Worm (Caenorhabditis elegans) whole organism, L2 larva: ENCODE data around the gene T21C9.9.

ENCODE experiments used
- R02D3.7 ChIP-seq: fragments of 150-350 bp; optimal IDR thresholded peaks from 2 replicates; lab custom pipeline; 2014; ENCODE audit warnings: missing biosample characterization, missing genetic modification characterization
- Y55F3AM.14 ChIP-seq: fragments of 200-800 bp; sonication (Bioruptor generic); optimal IDR thresholded peaks from 2 replicates; lab custom pipeline; 2018; ENCODE audit warnings: mild to moderate bottlenecking, missing genetic modification characterization, missing compliant biosample characterization
- ZK546.5 ChIP-seq: sonication (generic microtip); optimal IDR thresholded peaks from 2 replicates; lab custom pipeline; 2017; ENCODE audit warnings: missing biosample characterization, missing genetic modification characterization
- alr-1 ChIP-seq: fragments of 150-350 bp; optimal IDR thresholded peaks from 2 replicates; lab custom pipeline; 2014; ENCODE audit warnings: missing biosample characterization, missing genetic modification characterization
- aly-2 ChIP-seq: fragments of 150-350 bp; optimal IDR thresholded peaks from 2 replicates; lab custom pipeline; 2014; ENCODE audit warnings: missing biosample characterization, missing genetic modification characterization
- blmp-1 ChIP-seq: sonication (generic microtip); optimal IDR thresholded peaks from 2 replicates; lab custom pipeline; 2017; ENCODE audit warnings: missing genetic modification characterization, mild to moderate bottlenecking, missing compliant biosample characterization, antibody characterized with exemption, moderate library complexity; ENCODE audit not compliant: insufficient read depth
- ceh-16 ChIP-seq: fragments of 150-350 bp; optimal IDR thresholded peaks from 2 replicates; lab custom pipeline; 2014; ENCODE audit warnings: missing biosample characterization, missing genetic modification characterization
- dmd-4 ChIP-seq: sonication (generic microtip); optimal IDR thresholded peaks from 2 replicates; lab custom pipeline; 2017; ENCODE audit warnings: missing biosample characterization, missing genetic modification characterization
- elt-1 ChIP-seq: fragments of 150-350 bp; optimal IDR thresholded peaks from 2 replicates; lab custom pipeline; 2014; ENCODE audit warnings: missing biosample characterization, missing genetic modification characterization
- elt-3 ChIP-seq: sonication (generic microtip); optimal IDR thresholded peaks from 2 replicates; lab custom pipeline; 2017; ENCODE audit warnings: missing biosample characterization, missing genetic modification characterization
- fos-1 ChIP-seq: fragments of 150-350 bp; optimal IDR thresholded peaks from 2 replicates; lab custom pipeline; 2014; ENCODE audit warnings: missing biosample characterization, missing genetic modification characterization
- lsy-2 ChIP-seq, 2 experiments: fragments of 150-350 bp in 1 of 2; sonication (generic microtip) in 1 of 2; optimal IDR thresholded peaks; 2 replicates each; lab custom pipeline; 2014 to 2017; ENCODE audit warnings: missing biosample characterization in 2 of 2, missing genetic modification characterization in 2 of 2
- mdl-1 ChIP-seq, 2 experiments: fragments of 150-350 bp in 1 of 2; sonication (generic microtip) in 1 of 2; optimal IDR thresholded peaks; 2 replicates each; lab custom pipeline; 2017; ENCODE audit warnings: missing biosample characterization in 2 of 2, missing genetic modification characterization in 2 of 2
- nhr-10 ChIP-seq: sonication (generic microtip); optimal IDR thresholded peaks from 2 replicates; lab custom pipeline; 2017; ENCODE audit warnings: missing biosample characterization, missing genetic modification characterization
- nhr-11 ChIP-seq: fragments of 150-350 bp; optimal IDR thresholded peaks from 2 replicates; lab custom pipeline; 2014; ENCODE audit warnings: missing biosample characterization, missing genetic modification characterization
- nhr-129 ChIP-seq: fragments of 150-350 bp; optimal IDR thresholded peaks from 2 replicates; lab custom pipeline; 2014; ENCODE audit warnings: missing biosample characterization, missing genetic modification characterization
- nhr-21 ChIP-seq: fragments of 150-350 bp; optimal IDR thresholded peaks from 2 replicates; lab custom pipeline; 2014; ENCODE audit warnings: missing biosample characterization, missing genetic modification characterization
- nhr-237 ChIP-seq: fragments of 150-350 bp; optimal IDR thresholded peaks from 2 replicates; lab custom pipeline; 2014; ENCODE audit warnings: missing biosample characterization, missing genetic modification characterization
- nhr-25 ChIP-seq: fragments of 150-350 bp; sonication (generic microtip); optimal IDR thresholded peaks from 3 replicates; lab custom pipeline; 2014; ENCODE audit warnings: missing biosample characterization, missing genetic modification characterization
- nhr-77 ChIP-seq: fragments of 150-350 bp; optimal IDR thresholded peaks from 2 replicates; lab custom pipeline; 2014; ENCODE audit warnings: missing biosample characterization, missing genetic modification characterization
- peb-1 ChIP-seq: fragments of 150-350 bp; optimal IDR thresholded peaks from 2 replicates; lab custom pipeline; 2014; ENCODE audit warnings: missing biosample characterization, missing genetic modification characterization
- sem-4 ChIP-seq: fragments of 150-350 bp; optimal IDR thresholded peaks from 2 replicates; lab custom pipeline; 2014; ENCODE audit warnings: missing biosample characterization, missing genetic modification reagents, missing genetic modification characterization
- sma-3 ChIP-seq: sonication (generic microtip); optimal IDR thresholded peaks from 2 replicates; lab custom pipeline; 2016; ENCODE audit warnings: missing genetic modification reagents, missing genetic modification characterization, missing compliant biosample characterization
- sma-9 ChIP-seq, 2 experiments: fragments of 150-350 bp in 1 of 2; sonication (generic microtip) in 1 of 2; optimal IDR thresholded peaks; 2 replicates each; lab custom pipeline; 2014 to 2016; ENCODE audit warnings: missing genetic modification characterization in 2 of 2, mild to moderate bottlenecking in 1 of 2, missing biosample characterization in 1 of 2, missing compliant biosample characterization in 1 of 2, missing genetic modification reagents in 1 of 2, moderate library complexity in 1 of 2
- snpc-4 ChIP-seq: fragments of 150-350 bp; optimal IDR thresholded peaks from 2 replicates; lab custom pipeline; 2014; ENCODE audit warnings: missing biosample characterization, missing genetic modification characterization
- unc-55 ChIP-seq: fragments of 150-350 bp; sonication (generic microtip); optimal IDR thresholded peaks from 3 replicates; lab custom pipeline; 2014; ENCODE audit warnings: missing biosample characterization, missing genetic modification reagents, missing genetic modification characterization
- unc-62 ChIP-seq: fragments of 150-350 bp; optimal IDR thresholded peaks from 2 replicates; lab custom pipeline; 2014; ENCODE audit warnings: missing biosample characterization, missing genetic modification reagents, missing genetic modification characterization
- zag-1 ChIP-seq: fragments of 150-350 bp; optimal IDR thresholded peaks from 2 replicates; lab custom pipeline; 2014; ENCODE audit warnings: missing biosample characterization, missing genetic modification characterization
- ztf-1 ChIP-seq: fragments of 200-800 bp; sonication (Bioruptor generic); conservative IDR thresholded peaks from 2 replicates; pipeline ENCODE4 v1.3.6; 2022; ENCODE audit warnings: missing genetic modification characterization, missing compliant biosample characterization

T21C9.9 gene

DNA sequence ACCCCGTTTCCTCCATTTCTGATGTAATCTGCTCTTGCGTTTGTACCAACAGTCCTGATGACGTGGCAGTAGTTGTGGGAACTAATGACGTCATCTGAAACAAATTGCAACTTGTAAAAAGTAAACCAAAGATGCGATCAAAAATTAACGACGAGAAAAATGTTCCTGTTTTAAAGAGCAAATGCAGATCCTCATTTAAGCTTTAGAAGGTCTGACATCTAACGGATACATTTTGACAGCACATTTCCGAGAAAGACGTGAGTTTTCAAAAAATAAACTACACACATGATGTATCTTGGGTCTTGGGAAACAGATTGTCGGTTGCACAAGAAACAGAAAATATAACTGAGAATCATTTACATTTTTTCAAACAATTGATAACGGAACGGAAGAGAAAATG, 23.1 kb upstream of the T21C9.9 start, which contains the start of gene H09F14.1:
Gene H09F14.1, minus strand, starts transcription at position 101 of the 400 bp plus-strand sequence.
- TF ChIP-seq nhr-25 (no peak), mdl-1 (tag; optimal IDR thresholded peaks at IDR 0.05; lab: Kevin White, UChicago) (no peak), peb-1 (no peak)
- TF ChIP-seq, all 48 proteins: peak for 0

DNA sequence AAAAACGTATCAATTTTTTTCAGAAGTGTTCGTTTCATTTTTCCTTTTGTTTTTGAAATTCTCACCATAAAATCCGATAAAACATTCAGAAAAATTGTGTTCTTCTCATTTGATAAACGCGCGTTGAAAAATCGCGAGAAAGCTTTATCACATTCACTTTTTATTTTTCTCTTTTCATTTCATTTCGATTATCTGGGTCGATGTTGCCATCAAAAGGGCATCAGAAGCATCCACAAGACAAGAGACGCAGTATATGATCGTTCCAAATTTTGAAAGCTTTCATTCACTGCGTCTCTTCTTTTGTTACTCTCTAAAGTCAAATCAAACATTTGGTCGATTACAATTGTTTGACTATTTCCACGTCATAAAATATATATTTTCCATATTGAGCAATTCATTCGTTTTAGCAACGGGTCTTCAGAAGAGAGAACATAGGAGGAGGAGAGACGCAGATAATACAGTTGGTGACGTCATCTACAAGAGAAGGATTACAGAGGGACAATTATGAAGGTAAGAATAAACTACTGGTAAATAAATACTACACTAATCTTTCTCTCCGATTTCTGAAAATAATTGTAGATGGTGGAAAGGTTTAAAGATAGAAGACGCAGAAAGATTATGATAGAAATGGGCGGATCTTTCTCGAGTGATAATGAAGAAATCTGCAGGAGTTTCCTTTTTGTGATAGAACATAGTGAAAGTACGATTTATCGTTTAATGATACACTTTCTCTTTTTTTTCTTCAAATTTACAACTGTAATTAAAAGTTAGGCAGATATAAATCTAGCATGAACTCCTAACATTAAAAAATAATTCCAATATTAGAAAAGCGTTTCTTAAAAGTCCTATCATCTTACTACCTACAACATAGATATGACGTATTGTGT, 9.9 kb upstream of the T21C9.9 start, which contains the start of gene H27A22.1:
Gene H27A22.1, plus strand, starts transcription at position 505 of the 887 bp plus-strand sequence.
- TF ChIP-seq fos-1 (tag; lab: Kevin White, UChicago) (no peak), elt-3 (tag; lab: Kevin White, UChicago) (no peak), blmp-1 (tag; lab: Kevin White, UChicago) (peak; percentile 95), R02D3.7 (no peak), nhr-25 (peak; percentile 9)

DNA sequence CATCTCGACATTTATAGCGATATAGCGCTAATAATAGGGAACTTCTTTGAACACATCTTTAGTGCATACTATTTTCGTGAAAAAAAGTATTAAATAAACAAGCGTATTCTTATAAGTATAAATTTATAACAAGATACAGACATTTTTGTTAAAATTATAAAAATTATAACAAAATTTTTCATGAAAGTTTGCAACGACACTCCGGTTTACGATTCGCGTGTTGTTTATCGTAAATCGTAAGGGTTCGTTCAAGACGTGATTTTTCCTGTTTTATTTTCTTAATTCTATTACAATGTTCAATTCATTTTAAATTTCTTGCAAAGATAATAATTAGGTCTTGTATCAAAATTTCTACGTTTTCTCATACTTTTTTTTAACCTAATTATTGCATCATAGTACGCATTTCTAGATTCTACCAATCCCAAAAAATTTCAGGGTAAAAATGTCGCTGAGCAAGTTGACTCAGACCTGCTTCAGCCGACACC, 6.3 kb upstream of the T21C9.9 start, which contains the start of gene scpl-4:
Gene scpl-4, plus strand, starts transcription at position 435 of the 485 bp plus-strand sequence.
- TF ChIP-seq alr-1 (tag; lab: Kevin White, UChicago) (no peak), unc-55 (peak; percentile 36)

DNA sequence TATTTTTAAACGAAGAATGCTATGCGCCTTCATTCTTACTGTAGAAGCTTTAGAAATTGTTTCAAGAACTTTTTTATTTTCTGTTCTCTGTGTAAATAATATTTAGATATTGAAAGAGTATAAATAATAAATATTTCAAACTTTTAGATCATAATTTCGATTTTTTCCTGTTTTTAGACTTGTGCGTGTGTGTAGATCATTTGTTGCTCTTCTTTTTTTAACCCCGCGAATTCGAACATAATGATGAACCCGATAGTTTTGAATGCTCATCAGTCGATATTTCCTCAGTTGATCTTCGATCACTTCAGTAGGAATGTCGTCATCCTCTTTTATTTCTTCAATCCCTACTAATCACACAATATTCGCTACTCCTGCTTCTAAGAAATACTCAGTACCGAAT, 4.9 kb upstream of the T21C9.9 start, which contains the start of gene T21C9.13:
Gene T21C9.13, plus strand, starts transcription at position 33 of the 400 bp plus-strand sequence.
- TF ChIP-seq nhr-129 = no peak
- TF ChIP-seq zag-1 = no peak
- no peak for TF ChIP-seq lsy-2 (tag; optimal IDR thresholded peaks at IDR 0.05; lab: Kevin White, UChicago)
- TF ChIP-seq nhr-10 (tag; lab: Kevin White, UChicago) = no peak
- TF ChIP-seq ztf-1 = no peak
- no peak for TF ChIP-seq nhr-237 (tag; lab: Kevin White, UChicago)
- TF ChIP-seq unc-55 = no peak
- TF ChIP-seq unc-62 = no peak
- no peak for TF ChIP-seq sma-9 (GFP tag; optimal IDR thresholded peaks at IDR 0.05; lab: Kevin White, UChicago)
- TF ChIP-seq sma-9 (tag; optimal IDR thresholded peaks at IDR 0.05; lab: Kevin White, UChicago) = no peak
- TF ChIP-seq snpc-4 = no peak
- no peak for TF ChIP-seq aly-2 (tag; lab: Kevin White, UChicago)
- no peak for TF ChIP-seq Y55F3AM.14 (GFP tag; lab: Kevin White, UChicago)
- TF ChIP-seq elt-1 (tag; lab: Kevin White, UChicago) = no peak
- TF ChIP-seq elt-3 (tag; lab: Kevin White, UChicago) = no peak
- TF ChIP-seq nhr-77 (tag; lab: Kevin White, UChicago) = no peak
- TF ChIP-seq fos-1 (tag; lab: Kevin White, UChicago) = no peak
- no peak for TF ChIP-seq dmd-4 (tag; lab: Kevin White, UChicago)
- TF ChIP-seq sem-4 = no peak

DNA sequence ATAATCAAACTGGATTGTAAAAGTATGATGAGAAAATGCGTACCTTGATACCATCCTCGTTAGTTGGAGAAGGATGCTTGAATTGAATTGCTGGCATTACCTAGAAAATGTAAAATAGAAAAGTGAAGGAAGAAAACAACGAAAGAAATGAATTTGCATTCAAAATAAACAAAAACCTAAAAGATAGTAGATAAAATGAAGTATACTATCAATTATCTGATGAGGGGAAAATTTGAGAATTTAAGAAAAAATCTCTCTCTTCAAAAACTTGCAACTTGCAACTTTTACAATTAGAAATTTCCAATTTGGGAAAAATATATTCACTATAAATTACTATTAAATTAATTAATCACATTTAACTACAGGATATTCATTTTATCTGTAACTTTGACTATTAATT, 2.4 kb upstream of the T21C9.9 start, which contains the start of gene T21C9.11:
Gene T21C9.11, minus strand, starts transcription at position 101 of the 400 bp plus-strand sequence.
- no peak for TF ChIP-seq nhr-10 (tag; lab: Kevin White, UChicago)
- TF ChIP-seq nhr-11 (tag; lab: Kevin White, UChicago) = no peak
- TF ChIP-seq sem-4 = no peak
- no peak for TF ChIP-seq nhr-21 (tag; lab: Kevin White, UChicago)
- no peak for TF ChIP-seq ZK546.5 (tag; lab: Kevin White, UChicago)
- TF ChIP-seq sma-3 (GFP tag; lab: Kevin White, UChicago) = no peak
- no peak for TF ChIP-seq unc-55
- TF ChIP-seq ztf-1 = no peak
- no peak for TF ChIP-seq mdl-1 (tag; optimal IDR thresholded peaks at IDR 0.05; lab: Kevin White, UChicago)
- no peak for TF ChIP-seq ceh-16 (tag; lab: Kevin White, UChicago)
- TF ChIP-seq peb-1 = no peak
